Fruit fly (Drosophila melanogaster) S2 (cell line): Measurements from ENCODE around the gene Dscam4.

Source experiments
- CG8478 ChIP-seq: fragments of >200 bp; optimal IDR thresholded peaks from 2 replicates; lab custom pipeline; 2018
- CTCF ChIP-seq, 2 experiments: fragments of >200 bp; optimal IDR thresholded peaks; 2 replicates each; lab custom pipeline; 2018

- TF ChIP-seq CG8478 (lab: Kevin White, UChicago) (no peak), CTCF (optimal IDR thresholded peaks at IDR 0.05; lab: Kevin White, UChicago) (no peak)
Measured at dm6 chr3L:8214980-8215379, 23.5 kb upstream of the Dscam4 start, which contains the start of gene CG8012.
